Fruit fly (Drosophila melanogaster) whole organism, prepupa: ENCODE results near the gene CG6865.

ENCODE experiments used
- OdsH ChIP-seq: fragments of 200-800 bp; sonication (Bioruptor generic); optimal IDR thresholded peaks from 3 replicates; lab custom pipeline; 2016; ENCODE audit warnings: missing biosample characterization, missing genetic modification characterization
- lz ChIP-seq: fragments of 200-800 bp; sonication (Bioruptor generic); optimal IDR thresholded peaks from 3 replicates; lab custom pipeline; 2016; ENCODE audit warnings: missing biosample characterization, missing genetic modification characterization

DNA sequence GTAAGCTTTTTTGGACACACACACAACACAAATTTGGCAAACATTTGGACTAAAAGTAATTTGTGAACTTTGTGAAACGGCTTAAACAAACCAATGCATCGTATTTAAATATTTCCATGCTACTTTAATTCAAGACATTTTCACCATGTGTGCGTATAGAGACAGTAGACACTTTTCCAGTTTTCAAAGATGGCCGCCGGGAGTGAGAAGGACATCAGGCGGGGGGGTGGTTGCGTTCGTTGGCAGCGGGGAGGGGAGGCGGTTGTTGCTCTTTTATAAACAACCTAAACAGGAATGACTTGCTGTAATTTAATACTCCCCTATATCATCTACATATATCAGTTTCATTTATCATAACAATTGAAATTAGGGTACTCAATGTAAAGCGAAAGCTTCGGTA lies 10.0 kb upstream of the CG6865 start:
- TF ChIP-seq lz (GFP tag; lab: Kevin White, UChicago), result no peak
- TF ChIP-seq OdsH, result no peak
